Fruit fly (Drosophila melanogaster) whole organism, embryonic: ENCODE results near the gene CG13690.

Experiments used
- Bdp1 ChIP-seq: fragments of 200-800 bp; sonication (Bioruptor generic); optimal IDR thresholded peaks from 3 replicates; lab custom pipeline; 2016; ENCODE audit warnings: missing biosample characterization, missing genetic modification characterization
- CG10267 ChIP-seq: fragments of 200-800 bp; sonication (Bioruptor generic); optimal IDR thresholded peaks from 2 replicates; lab custom pipeline; 2018; ENCODE audit warnings: missing biosample characterization, mild to moderate bottlenecking, missing genetic modification characterization, moderate library complexity
- CG10366 ChIP-seq: fragments of 200-800 bp; sonication (Bioruptor generic); IDR thresholded peaks from 2 replicates; pipeline ENCODE4 v1.3.6; 2022; ENCODE audit warnings: missing biosample characterization, missing genetic modification characterization
- CG11504 ChIP-seq: fragments of 200-800 bp; sonication (Bioruptor generic); optimal IDR thresholded peaks from 3 replicates; lab custom pipeline; 2019; ENCODE audit warnings: missing biosample characterization, mild to moderate bottlenecking, missing genetic modification characterization, moderate library complexity
- CG11560 ChIP-seq: fragments of 200-800 bp; sonication (Bioruptor generic); IDR thresholded peaks from 3 replicates; pipeline ENCODE4 v1.3.6; 2022; ENCODE audit warnings: missing biosample characterization, missing genetic modification characterization
- CG12104 ChIP-seq: fragments of 200-800 bp; sonication (Bioruptor generic); optimal IDR thresholded peaks from 3 replicates; lab custom pipeline; 2016; ENCODE audit warnings: missing biosample characterization, missing genetic modification characterization
- CG1233 ChIP-seq: fragments of 200-800 bp; sonication (Bioruptor generic); optimal IDR thresholded peaks from 4 replicates; lab custom pipeline; 2018; ENCODE audit warnings: missing biosample characterization, mild to moderate bottlenecking, missing genetic modification characterization
- CG12942 ChIP-seq: fragments of 200-800 bp; sonication (Bioruptor generic); optimal IDR thresholded peaks from 3 replicates; lab custom pipeline; 2016; ENCODE audit warnings: missing biosample characterization, missing genetic modification characterization
- CG15011 ChIP-seq: fragments of 200-800 bp; sonication (Bioruptor generic); optimal IDR thresholded peaks from 3 replicates; lab custom pipeline; 2018; ENCODE audit warnings: missing biosample characterization, mild to moderate bottlenecking, missing genetic modification characterization
- CG15601 ChIP-seq: fragments of 200-800 bp; sonication (Bioruptor generic); optimal IDR thresholded peaks from 3 replicates; lab custom pipeline; 2019; ENCODE audit warnings: missing biosample characterization, mild to moderate bottlenecking, missing genetic modification characterization, moderate library complexity
- CG18011 ChIP-seq: fragments of 200-800 bp; sonication (Bioruptor generic); optimal IDR thresholded peaks from 2 replicates; lab custom pipeline; 2017; ENCODE audit warnings: missing biosample characterization, missing genetic modification characterization, mild to moderate bottlenecking, moderate library complexity, missing genotype
- CG1832 ChIP-seq: fragments of 200-800 bp; sonication (Bioruptor generic); optimal IDR thresholded peaks from 2 replicates; lab custom pipeline; 2017; ENCODE audit warnings: missing biosample characterization, mild to moderate bottlenecking, missing genetic modification characterization, inconsistent platforms
- CG2712 ChIP-seq: fragments of 200-800 bp; optimal IDR thresholded peaks from 3 replicates; lab custom pipeline; 2019; ENCODE audit warnings: missing biosample characterization, mild to moderate bottlenecking, missing genetic modification characterization, moderate library complexity
- CG34224 ChIP-seq: fragments of 200-800 bp; sonication (Bioruptor generic); IDR thresholded peaks from 3 replicates; pipeline ENCODE4 v1.3.6; 2022; ENCODE audit warnings: missing biosample characterization, missing genetic modification characterization; ENCODE audit not compliant: partially characterized antibody
- CG42726 ChIP-seq: fragments of 200-800 bp; sonication (Bioruptor generic); IDR thresholded peaks from 2 replicates; pipeline ENCODE4 v1.3.6; 2022; ENCODE audit warnings: missing biosample characterization, missing genetic modification characterization; ENCODE audit not compliant: partially characterized antibody
- CG8388 ChIP-seq: fragments of 200-800 bp; sonication (Bioruptor generic); optimal IDR thresholded peaks from 2 replicates; lab custom pipeline; 2019; ENCODE audit warnings: missing biosample characterization, mild to moderate bottlenecking, missing genetic modification characterization, moderate library complexity
- CG8924 ChIP-seq: fragments of 200-800 bp; optimal IDR thresholded peaks from 3 replicates; lab custom pipeline; 2019; ENCODE audit warnings: missing biosample characterization, mild to moderate bottlenecking, missing genetic modification characterization, moderate library complexity
- CG9437 ChIP-seq: fragments of 200-800 bp; sonication (Bioruptor generic); optimal IDR thresholded peaks from 2 replicates; lab custom pipeline; 2018; ENCODE audit warnings: missing biosample characterization, mild to moderate bottlenecking, missing genetic modification characterization
- CTCF ChIP-seq: fragments of 200-800 bp; sonication (Bioruptor generic); optimal IDR thresholded peaks from 2 replicates; lab custom pipeline; 2017; ENCODE audit warnings: missing biosample characterization, mild to moderate bottlenecking, missing genetic modification characterization, moderate library complexity
- D19A ChIP-seq: fragments of 200-800 bp; optimal IDR thresholded peaks from 3 replicates; lab custom pipeline; 2019; ENCODE audit warnings: missing biosample characterization, mild to moderate bottlenecking, missing genetic modification characterization, moderate library complexity
- Dbx ChIP-seq: fragments of 200-800 bp; sonication (Bioruptor generic); IDR thresholded peaks from 3 replicates; pipeline ENCODE4 v1.3.6; 2022; ENCODE audit warnings: missing biosample characterization, missing genetic modification characterization
- Fer3 ChIP-seq: fragments of 200-800 bp; sonication (Bioruptor generic); optimal IDR thresholded peaks from 2 replicates; lab custom pipeline; 2018; ENCODE audit warnings: missing biosample characterization, mild to moderate bottlenecking, missing genetic modification characterization, moderate library complexity
- Hand ChIP-seq: fragments of 200-800 bp; sonication (Bioruptor generic); optimal IDR thresholded peaks from 2 replicates; lab custom pipeline; 2017; ENCODE audit warnings: mild to moderate bottlenecking, missing biosample characterization, missing genetic modification reagents, missing genetic modification characterization
- Lpt ChIP-seq: fragments of >200 bp; optimal IDR thresholded peaks from 2 replicates; lab custom pipeline; 2018; ENCODE audit warnings: missing biosample characterization, missing genetic modification characterization
- Meics ChIP-seq: fragments of 200-800 bp; sonication (Bioruptor generic); optimal IDR thresholded peaks from 2 replicates; lab custom pipeline; 2017; ENCODE audit warnings: missing biosample characterization, mild to moderate bottlenecking, missing genetic modification characterization
- Mes4 ChIP-seq: fragments of 200-800 bp; sonication (Bioruptor generic); optimal IDR thresholded peaks from 2 replicates; lab custom pipeline; 2016; ENCODE audit warnings: missing biosample characterization, missing genetic modification characterization
- NC2α ChIP-seq: fragments of 200-800 bp; sonication (Bioruptor generic); optimal IDR thresholded peaks from 2 replicates; lab custom pipeline; 2016; ENCODE audit warnings: missing biosample characterization, missing genetic modification characterization
- Oli ChIP-seq: fragments of 200-800 bp; sonication (Bioruptor generic); optimal IDR thresholded peaks from 2 replicates; lab custom pipeline; 2018; ENCODE audit warnings: missing biosample characterization, mild to moderate bottlenecking, missing genetic modification characterization, moderate library complexity
- Rx ChIP-seq: fragments of 200-800 bp; sonication (Bioruptor generic); IDR thresholded peaks from 2 replicates; pipeline ENCODE4 v1.3.6; 2022; ENCODE audit warnings: missing biosample characterization, missing genetic modification characterization
- Six4 ChIP-seq: fragments of 200-800 bp; sonication (Bioruptor generic); optimal IDR thresholded peaks from 2 replicates; lab custom pipeline; 2016; ENCODE audit warnings: missing biosample characterization, missing genetic modification characterization
- Xbp1 ChIP-seq: fragments of 200-800 bp; sonication (Bioruptor generic); optimal IDR thresholded peaks from 3 replicates; lab custom pipeline; 2016; ENCODE audit warnings: missing biosample characterization, mild to moderate bottlenecking, missing genetic modification characterization
- amos ChIP-seq: fragments of 200-800 bp; sonication (Bioruptor generic); IDR thresholded peaks from 2 replicates; pipeline ENCODE4 v1.3.6; 2022; ENCODE audit warnings: missing biosample characterization, missing genetic modification characterization; ENCODE audit not compliant: partially characterized antibody
- cato ChIP-seq: fragments of 200-800 bp; sonication (Bioruptor generic); optimal IDR thresholded peaks from 2 replicates; lab custom pipeline; 2016; ENCODE audit warnings: missing biosample characterization, missing genetic modification characterization, borderline replicate concordance
- croc ChIP-seq: fragments of 200-800 bp; sonication (Bioruptor generic); conservative IDR thresholded peaks from 3 replicates; pipeline ENCODE4 v1.3.6; 2022; ENCODE audit warnings: missing biosample characterization, missing genetic modification characterization
- crol ChIP-seq: fragments of 200-800 bp; sonication (Bioruptor generic); IDR thresholded peaks from 2 replicates; pipeline ENCODE4 v1.3.6; 2022; ENCODE audit warnings: missing biosample characterization, missing genetic modification characterization
- crp ChIP-seq, 2 experiments: fragments of 200-800 bp; sonication (Bioruptor generic); optimal IDR thresholded peaks; 2 replicates in 1 of 2; 3 replicates in 1 of 2; lab custom pipeline; 2017; ENCODE audit warnings: missing biosample characterization in 2 of 2, missing genetic modification characterization in 2 of 2, mild to moderate bottlenecking in 1 of 2, moderate library complexity in 1 of 2
- eve ChIP-seq, 2 experiments: fragments of >200 bp; optimal IDR thresholded peaks; 2 replicates each; lab custom pipeline; 2017; ENCODE audit warnings: missing biosample characterization in 2 of 2, missing genetic modification characterization in 2 of 2
- fd96Cb ChIP-seq: fragments of 200-800 bp; sonication (Bioruptor generic); optimal IDR thresholded peaks from 2 replicates; lab custom pipeline; 2018; ENCODE audit warnings: missing biosample characterization, mild to moderate bottlenecking, missing genetic modification characterization, moderate library complexity
- ftz-f1 ChIP-seq: fragments of 200-800 bp; sonication (Bioruptor generic); optimal IDR thresholded peaks from 2 replicates; lab custom pipeline; 2016; ENCODE audit warnings: missing biosample characterization, missing genetic modification characterization
- grn ChIP-seq: fragments of 200-800 bp; sonication (Bioruptor generic); optimal IDR thresholded peaks from 3 replicates; lab custom pipeline; 2017; ENCODE audit warnings: missing biosample characterization, missing genetic modification characterization
- hbn ChIP-seq: fragments of 200-800 bp; sonication (Bioruptor generic); IDR thresholded peaks from 2 replicates; pipeline ENCODE4 v1.3.6; 2022; ENCODE audit warnings: missing biosample characterization, missing genetic modification characterization; ENCODE audit not compliant: partially characterized antibody
- her ChIP-seq: fragments of 200-800 bp; sonication (Bioruptor generic); optimal IDR thresholded peaks from 2 replicates; lab custom pipeline; 2016; ENCODE audit warnings: missing biosample characterization, missing genetic modification characterization
- nerfin-1 ChIP-seq: fragments of 200-800 bp; sonication (Bioruptor generic); optimal IDR thresholded peaks from 3 replicates; lab custom pipeline; 2019; ENCODE audit warnings: missing biosample characterization, mild to moderate bottlenecking, missing genetic modification characterization, moderate library complexity
- nmo ChIP-seq: fragments of 200-800 bp; sonication (Bioruptor generic); optimal IDR thresholded peaks from 2 replicates; lab custom pipeline; 2018; ENCODE audit warnings: missing biosample characterization, mild to moderate bottlenecking, missing genetic modification characterization, moderate library complexity
- sens ChIP-seq: fragments of 200-800 bp; sonication (Bioruptor generic); peaks from one replicate; lab custom pipeline; 2016; ENCODE audit warnings: missing biosample characterization, missing genetic modification characterization
- tap ChIP-seq: fragments of 200-800 bp; optimal IDR thresholded peaks from 3 replicates; lab custom pipeline; 2019; ENCODE audit warnings: missing biosample characterization, mild to moderate bottlenecking, missing genetic modification characterization, moderate library complexity
- tll ChIP-seq, 2 experiments: fragments of 200-800 bp in 1 of 2; fragments of >200 bp in 1 of 2; sonication (Bioruptor generic) in 1 of 2; optimal IDR thresholded peaks; 2 replicates each; lab custom pipeline; 2017 to 2019; ENCODE audit warnings: missing biosample characterization in 2 of 2, missing genetic modification characterization in 2 of 2, mild to moderate bottlenecking in 1 of 2, moderate library complexity in 1 of 2
- trh ChIP-seq: fragments of 200-800 bp; sonication (Bioruptor generic); optimal IDR thresholded peaks from 2 replicates; lab custom pipeline; 2016; ENCODE audit warnings: missing biosample characterization, missing genetic modification characterization
- usp ChIP-seq: fragments of >200 bp; optimal IDR thresholded peaks from 2 replicates; lab custom pipeline; 2017; ENCODE audit warnings: missing biosample characterization, missing genetic modification characterization

CG13690 gene

dm6 chr2L:440638-441454 lies 21.4 kb upstream of the CG13690 start (continued):
- TF ChIP-seq CG8924 (tag; lab: Kevin White, UChicago) = peak; percentile 67
- peak; percentile 32 for TF ChIP-seq Six4 (GFP tag; lab: Kevin White, UChicago)
- TF ChIP-seq CG18011 (GFP tag; lab: Kevin White, UChicago) = no peak
- peak; percentile 69 for TF ChIP-seq nmo
- TF ChIP-seq tll (GFP tag; optimal IDR thresholded peaks at IDR 0.05; lab: Kevin White, UChicago) = no peak
- TF ChIP-seq Mes4 (GFP tag; lab: Kevin White, UChicago) = no peak
- TF ChIP-seq nerfin-1 = no peak
- no peak for TF ChIP-seq Bdp1 (GFP tag; lab: Kevin White, UChicago)
- TF ChIP-seq fd96Cb (tag; lab: Kevin White, UChicago) = peak; percentile 56
- peak; percentile 65 for TF ChIP-seq CG15601
- TF ChIP-seq NC2α (GFP tag; lab: Kevin White, UChicago) = no peak
- TF ChIP-seq sens = peak; percentile 73
- no peak for TF ChIP-seq ftz-f1 (GFP tag; lab: Kevin White, UChicago)
- no peak for TF ChIP-seq eve (GFP tag; optimal IDR thresholded peaks at IDR 0.05; lab: Kevin White, UChicago)
- TF ChIP-seq D19A (tag; lab: Kevin White, UChicago) = peak; percentile 88
- no peak for TF ChIP-seq Rx (GFP tag; lab: Robert Waterston, UW)
- TF ChIP-seq crol = peak; percentile 73
- TF ChIP-seq cato = no peak
- no peak for TF ChIP-seq CG12104
- no peak for TF ChIP-seq Meics
- peak; percentile 77 for TF ChIP-seq CG10267 (tag; lab: Kevin White, UChicago)
- TF ChIP-seq trh (GFP tag; lab: Kevin White, UChicago) = no peak
- TF ChIP-seq Fer3 (tag; lab: Kevin White, UChicago) = no peak
- TF ChIP-seq CG34224 (GFP tag; lab: Robert Waterston, UW) = no peak
- TF ChIP-seq CG2712 = peak; percentile 88
- no peak for TF ChIP-seq Dbx (GFP tag; lab: Robert Waterston, UW)
- no peak for TF ChIP-seq CTCF (GFP tag; lab: Kevin White, UChicago)
- peak; percentile 58 for TF ChIP-seq CG8388 (GFP tag; lab: Kevin White, UChicago)
- no peak for TF ChIP-seq CG11560 (tag; lab: Robert Waterston, UW)
- TF ChIP-seq Hand (GFP tag; lab: Kevin White, UChicago) = no peak
- TF ChIP-seq CG15011 (GFP tag; lab: Kevin White, UChicago) = no peak
- peak; percentile 67 for TF ChIP-seq grn (GFP tag; lab: Kevin White, UChicago)
- TF ChIP-seq her (GFP tag; lab: Kevin White, UChicago) = no peak
- TF ChIP-seq Xbp1 (GFP tag; lab: Kevin White, UChicago) = peak; percentile 29
- no peak for TF ChIP-seq usp
- TF ChIP-seq CG1233 = no peak
- TF ChIP-seq CG11504 = peak; percentile 39
- TF ChIP-seq crp (GFP tag; optimal IDR thresholded peaks at IDR 0.05; lab: Kevin White, UChicago) = no peak
- no peak for TF ChIP-seq CG1832 (GFP tag; lab: Kevin White, UChicago)
- peak; percentile 27 for TF ChIP-seq CG9437 (GFP tag; lab: Kevin White, UChicago)
- peak; percentile 62 for TF ChIP-seq Oli
- no peak for TF ChIP-seq tap (tag; lab: Kevin White, UChicago)
- no peak for TF ChIP-seq CG42726
- TF ChIP-seq croc (GFP tag; lab: Robert Waterston, UW) = peak; percentile 66
- TF ChIP-seq CG12942 (GFP tag; lab: Kevin White, UChicago) = no peak
- TF ChIP-seq amos (GFP tag; lab: Robert Waterston, UW) = no peak
- TF ChIP-seq hbn (GFP tag; lab: Robert Waterston, UW) = no peak
- TF ChIP-seq CG10366 = no peak
- TF ChIP-seq Lpt (GFP tag; lab: Kevin White, UChicago) = no peak
